Fruit fly (Drosophila melanogaster): Measurements from ENCODE around the gene Rev1.

The Rev1 gene

dm6 chr3L:607551-608314, 46.4 kb upstream of the Rev1 start:
- TF ChIP-seq peb (GFP tag; IDR thresholded peaks at IDR 0.05): no peak
- 0 out of 4 replicates have a peak, but pooled peaks have one; percentile 35 for TF ChIP-seq chinmo (GFP tag; IDR thresholded peaks at IDR 0.05; ENCODE audit: partially characterized antibody)
- peak; percentile 55; the same call in 1 of the 2 replicates for TF ChIP-seq CG4360 (GFP tag; IDR thresholded peaks at IDR 0.05)
- peak; percentile 51 for TF ChIP-seq sens (GFP tag)
- TF ChIP-seq CG11504 (tag; optimal IDR thresholded peaks at IDR 0.05): no peak
- 0 out of 2 replicates have a peak, but pooled peaks have one; percentile 37 for TF ChIP-seq Awh (GFP tag; IDR thresholded peaks at IDR 0.05)
- TF ChIP-seq z (GFP tag; IDR thresholded peaks at IDR 0.05): no peak
- TF ChIP-seq CG10543 (GFP tag; optimal IDR thresholded peaks at IDR 0.05): no peak

- TF ChIP-seq cato (GFP tag; optimal IDR thresholded peaks at IDR 0.05; ENCODE audit: borderline replicate concordance): no peak
- no peak for TF ChIP-seq CG8281 (tag; optimal IDR thresholded peaks at IDR 0.05)
- TF ChIP-seq Hmx (GFP tag; optimal IDR thresholded peaks at IDR 0.05): no peak
- TF ChIP-seq lbe (GFP tag; optimal IDR thresholded peaks at IDR 0.05): peak; percentile 24
- no peak for TF ChIP-seq CG17802 (tag; optimal IDR thresholded peaks at IDR 0.05)
- peak in 1 of 2 experiments; percentile 73 for TF ChIP-seq bsh (GFP tag; optimal IDR thresholded peaks at IDR 0.05)
- TF ChIP-seq ranshi (GFP tag; IDR thresholded peaks at IDR 0.05): no peak
- TF ChIP-seq CG14710 (tag; optimal IDR thresholded peaks at IDR 0.05): no peak
- no peak for TF ChIP-seq CG6791 (GFP tag; IDR thresholded peaks at IDR 0.05; ENCODE audit: partially characterized antibody)
- peak; percentile 67; the same call in 1 of the 2 replicates for TF ChIP-seq Drgx (GFP tag; IDR thresholded peaks at IDR 0.05)
- no peak for TF ChIP-seq CG31388 (GFP tag; optimal IDR thresholded peaks at IDR 0.05)
- peak; percentile 12 for TF ChIP-seq Med (GFP tag)
- peak; percentile 57 for TF ChIP-seq corto (GFP tag; optimal IDR thresholded peaks at IDR 0.05)
These were observed 45.8 kb upstream of the Rev1 start for dm6 chr3L:608362-608761.

- TF ChIP-seq sd (tag; optimal IDR thresholded peaks at IDR 0.05) (peak; percentile 30), CG7372 (GFP tag; IDR thresholded peaks at IDR 0.05) (no peak), bsh (GFP tag; optimal IDR thresholded peaks at IDR 0.05) (peak in 1 of 2 experiments; percentile 30), Med (GFP tag) (peak; percentile 23), crol (GFP tag; IDR thresholded peaks at IDR 0.05) (0 out of 2 replicates have a peak, but pooled peaks have one; percentile 30), dmrt11E (tag; optimal IDR thresholded peaks at IDR 0.05) (no peak), Stat92E (GFP tag; optimal IDR thresholded peaks at IDR 0.05) (peak in 1 of 3 experiments; percentile 76), gcm2 (GFP tag; optimal IDR thresholded peaks at IDR 0.05) (no peak)
These were observed 45.0 kb upstream of the Rev1 start for dm6 chr3L:609163-609562.

- TF ChIP-seq sr (GFP tag; IDR thresholded peaks at IDR 0.05) (peak; percentile 91), NFAT (GFP tag; IDR thresholded peaks at IDR 0.05) (0 out of 2 replicates have a peak, but pooled peaks have one; percentile 8), crol (GFP tag; IDR thresholded peaks at IDR 0.05) (peak; percentile 75), sens (GFP tag) (peak; percentile 45), CG17612 (GFP tag; IDR thresholded peaks at IDR 0.05) (0 out of 2 replicates have a peak, but pooled peaks have one; percentile 16), CG11456 (GFP tag; IDR thresholded peaks at IDR 0.05) (0 out of 3 replicates have a peak, but pooled peaks have one; percentile 15), Camta (GFP tag; optimal IDR thresholded peaks at IDR 0.05) (no peak), CG1024 (GFP tag; IDR thresholded peaks at IDR 0.05) (0 out of 2 replicates have a peak, but pooled peaks have one; percentile 6), CG17328 (GFP tag; IDR thresholded peaks at IDR 0.05) (0 out of 2 replicates have a peak, but pooled peaks have one; percentile 4), schlank (tag; optimal IDR thresholded peaks at IDR 0.05) (no peak), CG7357 (GFP tag; IDR thresholded peaks at IDR 0.05) (no peak), sd (tag; optimal IDR thresholded peaks at IDR 0.05) (peak; percentile 80), CG12769 (tag; optimal IDR thresholded peaks at IDR 0.05) (peak; percentile 49)
These were observed 43.4 kb upstream of the Rev1 start for dm6 chr3L:610765-611164.
